Worm (Caenorhabditis elegans) whole organism, L1 larva: Measurements from ENCODE around the gene nmr-1.

Source experiments
- Y116A8C.19 ChIP-seq: sonication (generic microtip); optimal IDR thresholded peaks from 2 replicates; lab custom pipeline; 2016; ENCODE audit warnings: missing compliant biosample characterization, missing genetic modification characterization, borderline replicate concordance
- aly-2 ChIP-seq: fragments of 150-350 bp; optimal IDR thresholded peaks from 2 replicates; lab custom pipeline; 2014; ENCODE audit warnings: missing biosample characterization, missing genetic modification characterization
- blmp-1 ChIP-seq: fragments of 150-350 bp; optimal IDR thresholded peaks from 2 replicates; lab custom pipeline; 2014; ENCODE audit warnings: missing biosample characterization, missing genetic modification characterization
- egl-27 ChIP-seq, 2 experiments: fragments of 150-350 bp in 1 of 2; sonication (generic microtip); optimal IDR thresholded peaks; 3 replicates each; lab custom pipeline; 2017 to 2018; ENCODE audit warnings: missing biosample characterization in 2 of 2, missing genetic modification characterization in 2 of 2, missing genetic modification reagents in 2 of 2
- nhr-28 ChIP-seq: fragments of 150-350 bp; optimal IDR thresholded peaks from 2 replicates; lab custom pipeline; 2014; ENCODE audit warnings: missing biosample characterization, missing genetic modification characterization
- pag-3 ChIP-seq: sonication (generic microtip); optimal IDR thresholded peaks from 2 replicates; lab custom pipeline; 2017; ENCODE audit warnings: missing genetic modification characterization, mild to moderate bottlenecking, missing compliant biosample characterization, antibody characterized with exemption, borderline replicate concordance; ENCODE audit not compliant: insufficient read depth
- sptf-1 ChIP-seq: fragments of 150-350 bp; optimal IDR thresholded peaks from 2 replicates; lab custom pipeline; 2014; ENCODE audit warnings: missing biosample characterization, missing genetic modification characterization

- TF ChIP-seq blmp-1 (tag; lab: Kevin White, UChicago) (no peak), nhr-28 (tag; lab: Kevin White, UChicago) (no peak), Y116A8C.19 (tag; lab: Kevin White, UChicago) (no peak), pag-3 (tag; lab: Kevin White, UChicago) (no peak), egl-27 (tag; optimal IDR thresholded peaks at IDR 0.05; lab: Kevin White, UChicago) (no peak), sptf-1 (no peak), aly-2 (tag; lab: Kevin White, UChicago) (no peak)
Observed at ce11 chrII:5455650-5456355, 9.4 kb upstream of the nmr-1 start, which contains the start of gene daz-1.
